Fruit fly (Drosophila melanogaster) whole organism, pupa: Measurements from ENCODE around the gene mRpL22.

ENCODE experiments used
- CG10348 ChIP-seq: fragments of 200-800 bp; sonication (Bioruptor generic); IDR thresholded peaks from 2 replicates; pipeline ENCODE4 v1.3.6; 2022; ENCODE audit warnings: missing biosample characterization, missing genetic modification characterization
- CG12605 ChIP-seq: fragments of 200-800 bp; sonication (Bioruptor generic); IDR thresholded peaks from 2 replicates; pipeline ENCODE4 v1.3.6; 2022; ENCODE audit warnings: missing biosample characterization, missing genetic modification characterization
- CG13204 ChIP-seq: fragments of 200-800 bp; sonication (Bioruptor generic); optimal IDR thresholded peaks from 2 replicates; lab custom pipeline; 2018; ENCODE audit warnings: missing biosample characterization, mild to moderate bottlenecking, missing genetic modification characterization, moderate library complexity
- CG14655 ChIP-seq: fragments of 200-800 bp; sonication (Bioruptor generic); optimal IDR thresholded peaks from 3 replicates; lab custom pipeline; 2017; ENCODE audit warnings: mild to moderate bottlenecking, missing biosample characterization, missing genetic modification reagents, missing genetic modification characterization
- CG15710 ChIP-seq: fragments of 200-800 bp; sonication (Bioruptor generic); optimal IDR thresholded peaks from 2 replicates; lab custom pipeline; 2018; ENCODE audit warnings: missing biosample characterization, mild to moderate bottlenecking, missing genetic modification characterization, moderate library complexity
- CG17806 ChIP-seq: fragments of 200-800 bp; sonication (Bioruptor generic); optimal IDR thresholded peaks from 2 replicates; lab custom pipeline; 2018; ENCODE audit warnings: missing biosample characterization, mild to moderate bottlenecking, missing genetic modification characterization, moderate library complexity
- CG32121 ChIP-seq: fragments of 200-800 bp; sonication (Bioruptor generic); IDR thresholded peaks from 2 replicates; pipeline ENCODE4 v1.3.6; 2022; ENCODE audit warnings: missing biosample characterization, missing genetic modification characterization
- CG34367 ChIP-seq: fragments of 200-800 bp; sonication (Bioruptor generic); optimal IDR thresholded peaks from 2 replicates; lab custom pipeline; 2018; ENCODE audit warnings: missing biosample characterization, mild to moderate bottlenecking, missing genetic modification characterization
- CG4496 ChIP-seq: fragments of 200-800 bp; sonication (Bioruptor generic); IDR thresholded peaks from 3 replicates; pipeline ENCODE4 v1.3.6; 2022; ENCODE audit warnings: missing biosample characterization, missing genetic modification characterization
- CG8159 ChIP-seq: fragments of 200-800 bp; sonication (Bioruptor generic); optimal IDR thresholded peaks from 3 replicates; lab custom pipeline; 2018; ENCODE audit warnings: missing biosample characterization, mild to moderate bottlenecking, missing genetic modification characterization, moderate library complexity
- CG8301 ChIP-seq: fragments of 200-800 bp; sonication (Bioruptor generic); optimal IDR thresholded peaks from 2 replicates; lab custom pipeline; 2018; ENCODE audit warnings: missing biosample characterization, mild to moderate bottlenecking, missing genetic modification characterization
- CG9948 ChIP-seq: fragments of 200-800 bp; sonication (Bioruptor generic); optimal IDR thresholded peaks from 2 replicates; lab custom pipeline; 2018; ENCODE audit warnings: missing biosample characterization, mild to moderate bottlenecking, missing genetic modification characterization, moderate library complexity
- D1 ChIP-seq: fragments of 200-800 bp; sonication (Bioruptor generic); optimal IDR thresholded peaks from 2 replicates; lab custom pipeline; 2018; ENCODE audit warnings: missing biosample characterization, mild to moderate bottlenecking, missing genetic modification characterization, moderate library complexity
- EcR ChIP-seq: fragments of 200-800 bp; sonication (Bioruptor generic); optimal IDR thresholded peaks from 3 replicates; lab custom pipeline; 2019; ENCODE audit warnings: missing biosample characterization, missing genetic modification characterization, mild to moderate bottlenecking, moderate library complexity, missing genetic modification reagents
- Ets98B ChIP-seq: fragments of 200-800 bp; sonication (Bioruptor generic); IDR thresholded peaks from 2 replicates; pipeline ENCODE4 v1.3.6; 2022; ENCODE audit warnings: missing biosample characterization, missing genetic modification characterization
- Pif1A ChIP-seq: fragments of 200-800 bp; sonication (Bioruptor generic); optimal IDR thresholded peaks from 3 replicates; lab custom pipeline; 2016; ENCODE audit warnings: missing biosample characterization, missing genetic modification characterization
- Pif1B ChIP-seq: fragments of 200-800 bp; sonication (Bioruptor generic); optimal IDR thresholded peaks from 3 replicates; lab custom pipeline; 2016; ENCODE audit warnings: missing biosample characterization, missing genetic modification characterization
- Snoo ChIP-seq: fragments of 200-800 bp; sonication (Bioruptor generic); optimal IDR thresholded peaks from 3 replicates; lab custom pipeline; 2017; ENCODE audit warnings: missing biosample characterization, mild to moderate bottlenecking, missing genetic modification characterization, inconsistent platforms
- fd96Ca ChIP-seq: fragments of 200-800 bp; sonication (Bioruptor generic); IDR thresholded peaks from 3 replicates; pipeline ENCODE4 v1.3.6; 2022; ENCODE audit warnings: missing biosample characterization, missing genetic modification characterization
- gl ChIP-seq: fragments of 200-800 bp; sonication (Bioruptor generic); optimal IDR thresholded peaks from 2 replicates; lab custom pipeline; 2018; ENCODE audit warnings: missing biosample characterization, mild to moderate bottlenecking, missing genetic modification characterization
- rn ChIP-seq: fragments of 200-800 bp; sonication (Bioruptor generic); IDR thresholded peaks from 2 replicates; pipeline ENCODE4 v1.3.6; 2022; ENCODE audit warnings: missing biosample characterization, missing genetic modification characterization

mRpL22 gene

dm6 chrX:16765809-16766208 lies 17.9 kb upstream of the mRpL22 start:
- TF ChIP-seq CG14655 (GFP tag; lab: Kevin White, UChicago) (peak; percentile 48), Pif1B (peak; percentile 38), Snoo (no peak), Ets98B (GFP tag; lab: Robert Waterston, UW) (peak; percentile 24; the same call in 1 of the 2 replicates), rn (no peak), CG8159 (peak; percentile 33), EcR (no peak), Pif1A (GFP tag; lab: Kevin White, UChicago) (peak; percentile 40), CG34367 (peak; percentile 32), CG8301 (tag; lab: Kevin White, UChicago) (peak; percentile 13), CG10348 (GFP tag; lab: Robert Waterston, UW) (no peak), CG17806 (tag; lab: Kevin White, UChicago) (peak; percentile 14), CG15710 (tag; lab: Kevin White, UChicago) (peak; percentile 44), fd96Ca (peak; percentile 47; the same call in 1 of the 3 replicates), CG9948 (peak; percentile 41), CG4496 (peak; percentile 38; the same call in 1 of the 3 replicates)
- TF ChIP-seq, all 21 proteins: peak for 12

- TF ChIP-seq fd96Ca (no peak), D1 (tag; lab: Kevin White, UChicago) (no peak), CG14655 (GFP tag; lab: Kevin White, UChicago) (peak; percentile 16), Ets98B (GFP tag; lab: Robert Waterston, UW) (0 out of 2 replicates have a peak, but pooled peaks have one; percentile 6), Pif1A (GFP tag; lab: Kevin White, UChicago) (no peak), CG9948 (no peak), CG34367 (no peak), CG15710 (tag; lab: Kevin White, UChicago) (no peak), CG8301 (tag; lab: Kevin White, UChicago) (no peak), rn (no peak), gl (tag; lab: Kevin White, UChicago) (no peak), CG17806 (tag; lab: Kevin White, UChicago) (no peak), Snoo (no peak), CG12605 (GFP tag; lab: Robert Waterston, UW) (no peak)
These were observed 16.8 kb upstream of the mRpL22 start for dm6 chrX:16766868-16767431.

- TF ChIP-seq CG14655 (GFP tag; lab: Kevin White, UChicago) (peak; percentile 27), CG12605 (GFP tag; lab: Robert Waterston, UW) (no peak)
These were observed 15.0 kb upstream of the mRpL22 start for dm6 chrX:16768770-16769169.

- no peak for TF ChIP-seq CG10348 (GFP tag; lab: Robert Waterston, UW)
- peak; percentile 36; the same call in 1 of the 2 replicates for TF ChIP-seq rn
- TF ChIP-seq CG15710 (tag; lab: Kevin White, UChicago): peak; percentile 37
- peak; percentile 77 for TF ChIP-seq Ets98B (GFP tag; lab: Robert Waterston, UW)
- no peak for TF ChIP-seq EcR
- peak; percentile 68 for TF ChIP-seq CG8159
- TF ChIP-seq fd96Ca: peak; percentile 84
- TF ChIP-seq gl (tag; lab: Kevin White, UChicago): no peak
- peak; percentile 66 for TF ChIP-seq CG14655 (GFP tag; lab: Kevin White, UChicago)
- TF ChIP-seq Pif1B: peak; percentile 75
- TF ChIP-seq CG12605 (GFP tag; lab: Robert Waterston, UW): peak; percentile 68; the same call in 1 of the 2 replicates
- TF ChIP-seq CG34367: peak; percentile 22
- TF ChIP-seq CG4496: peak; percentile 89
- TF ChIP-seq Snoo: peak; percentile 32
- TF ChIP-seq CG8301 (tag; lab: Kevin White, UChicago): peak; percentile 58
- TF ChIP-seq CG32121: peak; percentile 57
- no peak for TF ChIP-seq D1 (tag; lab: Kevin White, UChicago)
- no peak for TF ChIP-seq CG13204 (GFP tag; lab: Kevin White, UChicago)
- no peak for TF ChIP-seq CG9948
- peak; percentile 67 for TF ChIP-seq Pif1A (GFP tag; lab: Kevin White, UChicago)
- peak; percentile 70 for TF ChIP-seq CG17806 (tag; lab: Kevin White, UChicago)
These were observed 10.6 kb upstream of the mRpL22 start for dm6 chrX:16772882-16773827.

- TF ChIP-seq CG4496 (no peak), Pif1A (GFP tag; lab: Kevin White, UChicago) (no peak), CG34367 (no peak), CG13204 (GFP tag; lab: Kevin White, UChicago) (no peak), rn (no peak), CG14655 (GFP tag; lab: Kevin White, UChicago) (no peak), CG32121 (no peak), CG8159 (no peak), CG8301 (tag; lab: Kevin White, UChicago) (no peak)
- TF ChIP-seq, all 21 proteins: peak for 0
These were observed 9.3 kb upstream of the mRpL22 start for dm6 chrX:16774201-16775061.
